Worm (Caenorhabditis elegans): ENCODE results near the gene F12E12.2.

Gene F12E12.2

DNA sequence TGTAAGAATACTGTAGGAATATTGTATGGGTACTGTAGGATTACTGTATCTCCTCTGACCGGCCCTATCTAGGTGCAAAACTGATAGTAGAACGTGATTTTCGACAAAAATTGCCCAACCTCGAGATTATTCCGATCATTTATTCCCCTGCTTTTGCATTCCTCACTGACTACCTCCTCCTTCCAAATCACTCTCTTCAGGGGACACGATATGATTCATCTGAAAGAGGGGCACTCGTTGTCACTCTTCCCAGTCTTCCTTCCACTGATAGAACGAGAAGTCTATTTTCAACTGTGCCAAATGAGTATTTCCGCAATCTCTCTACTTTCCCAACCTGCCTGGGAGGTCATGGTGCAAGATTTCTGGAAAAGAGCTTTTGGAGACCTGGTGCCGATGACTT is at the start of gene F12E12.2:
F12E12.2 (plus strand) TSS at position 301 of the 400 bp plus-strand sequence.
- TF ChIP-seq lin-13 (GFP tag; optimal IDR thresholded peaks at IDR 0.05) (no peak), fos-1 (tag; optimal IDR thresholded peaks at IDR 0.05) (no peak), nhr-77 (tag; optimal IDR thresholded peaks at IDR 0.05) (no peak), lin-11 (tag; optimal IDR thresholded peaks at IDR 0.05) (no peak), nhr-129 (tag; optimal IDR thresholded peaks at IDR 0.05) (no peak)

- TF ChIP-seq sma-3 (GFP tag; optimal IDR thresholded peaks at IDR 0.05) (no peak), snpc-4 (tag; optimal IDR thresholded peaks at IDR 0.05) (no peak), blmp-1 (tag; optimal IDR thresholded peaks at IDR 0.05; ENCODE audit: insufficient read depth) (no peak), nhr-23 (tag; optimal IDR thresholded peaks at IDR 0.05) (no peak), egl-27 (tag; optimal IDR thresholded peaks at IDR 0.05) (no peak), zag-1 (tag; optimal IDR thresholded peaks at IDR 0.05) (no peak), nhr-12 (tag; optimal IDR thresholded peaks at IDR 0.05) (no peak), nhr-129 (tag; optimal IDR thresholded peaks at IDR 0.05) (no peak), ztf-4 (tag; optimal IDR thresholded peaks at IDR 0.05) (no peak), nhr-77 (tag; optimal IDR thresholded peaks at IDR 0.05) (no peak), elt-1 (tag; optimal IDR thresholded peaks at IDR 0.05) (no peak)
These were observed 49.1 kb upstream of the F12E12.2 start, which contains the start of gene srx-101 for ce11 chrII:3690646-3691045. srx-101 (minus strand) TSS chrII:3690746.

DNA sequence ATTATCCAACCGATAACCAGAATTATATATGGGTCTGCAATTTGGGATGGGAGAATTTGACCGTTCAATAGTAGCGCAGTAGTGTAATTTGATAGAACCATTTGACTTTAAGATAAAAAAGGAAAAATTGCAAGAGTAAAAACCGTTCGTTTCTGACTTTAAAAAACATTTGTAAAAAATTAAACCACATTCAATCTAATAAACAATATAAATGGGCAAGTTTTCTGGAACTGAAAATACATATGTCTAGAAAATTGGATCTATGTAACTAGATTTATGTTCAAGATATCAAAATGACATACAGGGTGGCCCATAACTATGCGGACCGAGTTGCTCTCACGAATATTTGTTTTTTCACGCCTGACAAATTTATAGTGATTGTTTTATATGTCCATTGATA is 45.1 kb upstream of the F12E12.2 start, which contains the start of gene srx-102:
srx-102 (minus strand) TSS at position 101 of the 400 bp plus-strand sequence.
- TF ChIP-seq sma-9 (GFP tag; optimal IDR thresholded peaks at IDR 0.05) (no peak), sma-9 (tag; optimal IDR thresholded peaks at IDR 0.05) (no peak), mbf-1 (tag; optimal IDR thresholded peaks at IDR 0.05) (no peak), aly-2 (tag; optimal IDR thresholded peaks at IDR 0.05) (no peak), dmd-4 (tag; optimal IDR thresholded peaks at IDR 0.05) (no peak), lsy-2 (tag; optimal IDR thresholded peaks at IDR 0.05) (no peak), R02D3.7 (tag; optimal IDR thresholded peaks at IDR 0.05) (no peak), gmeb-1 (tag; optimal IDR thresholded peaks at IDR 0.05) (no peak), unc-62 (GFP tag; optimal IDR thresholded peaks at IDR 0.05) (no peak), mab-5 (tag; optimal IDR thresholded peaks at IDR 0.05) (no peak), nhr-237 (tag; optimal IDR thresholded peaks at IDR 0.05) (no peak), nhr-12 (tag; optimal IDR thresholded peaks at IDR 0.05) (no peak), ama-1 (optimal IDR thresholded peaks at IDR 0.05) (no peak)

ce11 chrII:3699591-3699990 is 40.2 kb upstream of the F12E12.2 start, which contains the start of gene srx-104:
srx-104 (minus strand) TSS chrII:3699691.
- no peak for TF ChIP-seq R02D3.7 (tag; optimal IDR thresholded peaks at IDR 0.05)
- no peak for TF ChIP-seq mbf-1 (tag; optimal IDR thresholded peaks at IDR 0.05)
- no peak for TF ChIP-seq elt-3 (tag; optimal IDR thresholded peaks at IDR 0.05)
- no peak for TF ChIP-seq sma-9 (GFP tag; optimal IDR thresholded peaks at IDR 0.05)
- TF ChIP-seq sma-9 (tag; optimal IDR thresholded peaks at IDR 0.05) = no peak
- TF ChIP-seq gmeb-1 (tag; optimal IDR thresholded peaks at IDR 0.05) = no peak
- TF ChIP-seq nhr-21 (tag; optimal IDR thresholded peaks at IDR 0.05) = no peak
- TF ChIP-seq nhr-77 (tag; optimal IDR thresholded peaks at IDR 0.05) = no peak
- TF ChIP-seq fos-1 (tag; optimal IDR thresholded peaks at IDR 0.05) = no peak
- no peak for TF ChIP-seq alr-1 (tag; optimal IDR thresholded peaks at IDR 0.05)
- TF ChIP-seq Y55F3AM.14 (GFP tag; optimal IDR thresholded peaks at IDR 0.05) = no peak
- TF ChIP-seq ztf-1 (GFP tag; conservative IDR thresholded peaks at IDR 0.05) = no peak
- TF ChIP-seq ztf-4 (tag; optimal IDR thresholded peaks at IDR 0.05) = no peak
- no peak for TF ChIP-seq blmp-1 (tag; optimal IDR thresholded peaks at IDR 0.05; ENCODE audit: insufficient read depth)
- no peak for TF ChIP-seq dmd-4 (tag; optimal IDR thresholded peaks at IDR 0.05)
- no peak for TF ChIP-seq ZK546.5 (tag; optimal IDR thresholded peaks at IDR 0.05)

ce11 chrII:3701305-3701704 is 38.4 kb upstream of the F12E12.2 start, which contains the start of gene srx-105:
srx-105 (minus strand) TSS chrII:3701405.
- TF ChIP-seq lin-39 (tag; optimal IDR thresholded peaks at IDR 0.05) (no peak), lsy-2 (tag; optimal IDR thresholded peaks at IDR 0.05) (no peak), nhr-25 (tag; optimal IDR thresholded peaks at IDR 0.05) (no peak), mab-5 (tag; optimal IDR thresholded peaks at IDR 0.05) (no peak), nhr-23 (tag; optimal IDR thresholded peaks at IDR 0.05) (no peak), ztf-4 (tag; optimal IDR thresholded peaks at IDR 0.05) (no peak), crh-2 (tag; optimal IDR thresholded peaks at IDR 0.05) (no peak), mbf-1 (tag; optimal IDR thresholded peaks at IDR 0.05) (no peak), lin-13 (GFP tag; optimal IDR thresholded peaks at IDR 0.05) (no peak), snpc-4 (tag; optimal IDR thresholded peaks at IDR 0.05) (no peak), ZK546.5 (tag; optimal IDR thresholded peaks at IDR 0.05) (no peak), nhr-12 (tag; optimal IDR thresholded peaks at IDR 0.05) (no peak), fos-1 (tag; optimal IDR thresholded peaks at IDR 0.05) (no peak), blmp-1 (tag; optimal IDR thresholded peaks at IDR 0.05; ENCODE audit: insufficient read depth) (no peak)
